Worm (Caenorhabditis elegans) whole organism, L2 larva: ENCODE data around the gene C02E7.6.
"Not testable (repeated sequence)": the region's sequence is repeated elsewhere in the genome, so short reads cannot be mapped to it uniquely, and the experiment has no call there.

Experiments
- C34F6.9 ChIP-seq: fragments of 150-350 bp; optimal IDR thresholded peaks from 2 replicates; lab custom pipeline; 2014; ENCODE audit warnings: missing biosample characterization, missing genetic modification characterization
- R02D3.7 ChIP-seq: fragments of 150-350 bp; optimal IDR thresholded peaks from 2 replicates; lab custom pipeline; 2014; ENCODE audit warnings: missing biosample characterization, missing genetic modification characterization
- Y55F3AM.14 ChIP-seq: fragments of 200-800 bp; sonication (Bioruptor generic); optimal IDR thresholded peaks from 2 replicates; lab custom pipeline; 2018; ENCODE audit warnings: mild to moderate bottlenecking, missing genetic modification characterization, missing compliant biosample characterization
- ZK546.5 ChIP-seq: sonication (generic microtip); optimal IDR thresholded peaks from 2 replicates; lab custom pipeline; 2017; ENCODE audit warnings: missing biosample characterization, missing genetic modification characterization
- ama-1 ChIP-seq: fragments of 150-350 bp; optimal IDR thresholded peaks from 2 replicates; lab custom pipeline; 2018; ENCODE audit warnings: inconsistent platforms
- ceh-16 ChIP-seq: fragments of 150-350 bp; optimal IDR thresholded peaks from 2 replicates; lab custom pipeline; 2014; ENCODE audit warnings: missing biosample characterization, missing genetic modification characterization
- ceh-82 ChIP-seq: fragments of 150-350 bp; optimal IDR thresholded peaks from 2 replicates; lab custom pipeline; 2014; ENCODE audit warnings: missing biosample characterization, missing genetic modification characterization
- crh-2 ChIP-seq: sonication (generic microtip); optimal IDR thresholded peaks from 2 replicates; lab custom pipeline; 2017; ENCODE audit warnings: missing biosample characterization, missing genetic modification characterization
- egl-27 ChIP-seq: sonication (generic microtip); optimal IDR thresholded peaks from 3 replicates; lab custom pipeline; 2017; ENCODE audit warnings: missing biosample characterization, missing genetic modification reagents, missing genetic modification characterization
- elt-1 ChIP-seq: fragments of 150-350 bp; optimal IDR thresholded peaks from 2 replicates; lab custom pipeline; 2014; ENCODE audit warnings: missing biosample characterization, missing genetic modification characterization
- elt-3 ChIP-seq: sonication (generic microtip); optimal IDR thresholded peaks from 2 replicates; lab custom pipeline; 2017; ENCODE audit warnings: missing biosample characterization, missing genetic modification characterization
- fos-1 ChIP-seq: fragments of 150-350 bp; optimal IDR thresholded peaks from 2 replicates; lab custom pipeline; 2014; ENCODE audit warnings: missing biosample characterization, missing genetic modification characterization
- gmeb-1 ChIP-seq: fragments of 150-350 bp; optimal IDR thresholded peaks from 2 replicates; lab custom pipeline; 2014; ENCODE audit warnings: missing biosample characterization, missing genetic modification characterization
- lin-11 ChIP-seq: fragments of 150-350 bp; sonication (generic microtip); optimal IDR thresholded peaks from 2 replicates; lab custom pipeline; 2014; ENCODE audit warnings: missing biosample characterization, missing genetic modification characterization, inconsistent platforms, mixed read lengths
- lin-13 ChIP-seq: fragments of 150-350 bp; optimal IDR thresholded peaks from 2 replicates; lab custom pipeline; 2014; ENCODE audit warnings: missing biosample characterization, missing genetic modification reagents, missing genetic modification characterization
- lin-39 ChIP-seq: fragments of 150-350 bp; optimal IDR thresholded peaks from 2 replicates; lab custom pipeline; 2014; ENCODE audit warnings: missing biosample characterization, missing genetic modification reagents, missing genetic modification characterization
- mbf-1 ChIP-seq: sonication (generic microtip); optimal IDR thresholded peaks from 2 replicates; lab custom pipeline; 2017; ENCODE audit warnings: missing biosample characterization, missing genetic modification characterization
- mdl-1 ChIP-seq, 2 experiments: fragments of 150-350 bp in 1 of 2; sonication (generic microtip) in 1 of 2; optimal IDR thresholded peaks; 2 replicates each; lab custom pipeline; 2017; ENCODE audit warnings: missing biosample characterization in 2 of 2, missing genetic modification characterization in 2 of 2
- nhr-10 ChIP-seq: sonication (generic microtip); optimal IDR thresholded peaks from 2 replicates; lab custom pipeline; 2017; ENCODE audit warnings: missing biosample characterization, missing genetic modification characterization
- nhr-11 ChIP-seq: fragments of 150-350 bp; optimal IDR thresholded peaks from 2 replicates; lab custom pipeline; 2014; ENCODE audit warnings: missing biosample characterization, missing genetic modification characterization
- nhr-12 ChIP-seq: fragments of 150-350 bp; optimal IDR thresholded peaks from 2 replicates; lab custom pipeline; 2014; ENCODE audit warnings: missing biosample characterization, missing genetic modification characterization
- nhr-129 ChIP-seq: fragments of 150-350 bp; optimal IDR thresholded peaks from 2 replicates; lab custom pipeline; 2014; ENCODE audit warnings: missing biosample characterization, missing genetic modification characterization
- nhr-21 ChIP-seq: fragments of 150-350 bp; optimal IDR thresholded peaks from 2 replicates; lab custom pipeline; 2014; ENCODE audit warnings: missing biosample characterization, missing genetic modification characterization
- nhr-237 ChIP-seq: fragments of 150-350 bp; optimal IDR thresholded peaks from 2 replicates; lab custom pipeline; 2014; ENCODE audit warnings: missing biosample characterization, missing genetic modification characterization
- nhr-25 ChIP-seq: fragments of 150-350 bp; sonication (generic microtip); optimal IDR thresholded peaks from 3 replicates; lab custom pipeline; 2014; ENCODE audit warnings: missing biosample characterization, missing genetic modification characterization
- nhr-6 ChIP-seq: fragments of 150-350 bp; optimal IDR thresholded peaks from 2 replicates; lab custom pipeline; 2014; ENCODE audit warnings: missing biosample characterization, missing genetic modification characterization
- sem-4 ChIP-seq: fragments of 150-350 bp; optimal IDR thresholded peaks from 2 replicates; lab custom pipeline; 2014; ENCODE audit warnings: missing biosample characterization, missing genetic modification reagents, missing genetic modification characterization
- skn-1 ChIP-seq: sonication (generic microtip); optimal IDR thresholded peaks from 2 replicates; lab custom pipeline; 2017; ENCODE audit warnings: missing biosample characterization, missing genetic modification characterization
- sma-3 ChIP-seq: sonication (generic microtip); optimal IDR thresholded peaks from 2 replicates; lab custom pipeline; 2016; ENCODE audit warnings: missing genetic modification reagents, missing genetic modification characterization, missing compliant biosample characterization
- sma-9 ChIP-seq, 2 experiments: fragments of 150-350 bp in 1 of 2; sonication (generic microtip) in 1 of 2; optimal IDR thresholded peaks; 2 replicates each; lab custom pipeline; 2014 to 2016; ENCODE audit warnings: missing genetic modification characterization in 2 of 2, mild to moderate bottlenecking in 1 of 2, missing biosample characterization in 1 of 2, missing compliant biosample characterization in 1 of 2, missing genetic modification reagents in 1 of 2, moderate library complexity in 1 of 2
- snpc-4 ChIP-seq: fragments of 150-350 bp; optimal IDR thresholded peaks from 2 replicates; lab custom pipeline; 2014; ENCODE audit warnings: missing biosample characterization, missing genetic modification characterization
- unc-39 ChIP-seq: fragments of 150-350 bp; optimal IDR thresholded peaks from 2 replicates; lab custom pipeline; 2014; ENCODE audit warnings: missing biosample characterization, missing genetic modification characterization
- unc-55 ChIP-seq: fragments of 150-350 bp; sonication (generic microtip); optimal IDR thresholded peaks from 3 replicates; lab custom pipeline; 2014; ENCODE audit warnings: missing biosample characterization, missing genetic modification reagents, missing genetic modification characterization
- unc-62 ChIP-seq: fragments of 150-350 bp; optimal IDR thresholded peaks from 2 replicates; lab custom pipeline; 2014; ENCODE audit warnings: missing biosample characterization, missing genetic modification reagents, missing genetic modification characterization
- zag-1 ChIP-seq: fragments of 150-350 bp; optimal IDR thresholded peaks from 2 replicates; lab custom pipeline; 2014; ENCODE audit warnings: missing biosample characterization, missing genetic modification characterization
- ztf-1 ChIP-seq: fragments of 200-800 bp; sonication (Bioruptor generic); conservative IDR thresholded peaks from 2 replicates; pipeline ENCODE4 v1.3.6; 2022; ENCODE audit warnings: missing genetic modification characterization, missing compliant biosample characterization
- ztf-11 ChIP-seq: sonication (generic microtip); optimal IDR thresholded peaks from 2 replicates; lab custom pipeline; 2017; ENCODE audit warnings: missing biosample characterization, missing genetic modification characterization
- ztf-4 ChIP-seq: fragments of 150-350 bp; optimal IDR thresholded peaks from 2 replicates; lab custom pipeline; 2014; ENCODE audit warnings: missing biosample characterization, missing genetic modification characterization

C02E7.6 gene

DNA sequence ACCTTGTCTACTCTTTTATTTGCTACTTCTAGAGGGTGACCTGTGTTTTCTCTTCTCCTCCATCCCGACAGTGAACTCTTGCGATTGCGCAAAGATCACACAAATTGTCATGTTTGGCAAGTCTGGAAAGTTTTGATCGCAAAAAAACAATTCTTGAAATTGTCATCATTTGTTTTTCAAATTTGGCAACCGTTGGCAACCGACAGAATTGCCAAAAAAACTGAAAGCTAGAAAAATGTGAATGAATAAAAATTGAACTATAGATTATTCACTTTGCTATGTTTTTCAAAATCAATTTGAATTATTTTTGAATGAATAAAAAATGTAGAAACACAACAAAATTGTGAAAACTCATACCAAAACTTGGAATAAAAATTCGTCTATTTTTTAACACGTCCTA, 24.0 kb upstream of the C02E7.6 start, which contains the start of gene ugt-11:
TSS of gene ugt-11 (minus strand) at position 101 of the 400 bp plus-strand sequence.
- TF ChIP-seq mbf-1 (tag; lab: Kevin White, UChicago), result no peak
- TF ChIP-seq fos-1 (tag; lab: Kevin White, UChicago), result no peak
- no peak for TF ChIP-seq sma-9 (GFP tag; optimal IDR thresholded peaks at IDR 0.05; lab: Kevin White, UChicago)
- no peak for TF ChIP-seq sma-9 (tag; optimal IDR thresholded peaks at IDR 0.05; lab: Kevin White, UChicago)
- no peak for TF ChIP-seq nhr-6 (tag; lab: Kevin White, UChicago)
- TF ChIP-seq nhr-129, result no peak
- no peak for TF ChIP-seq crh-2
- no peak for TF ChIP-seq snpc-4
- no peak for TF ChIP-seq R02D3.7 (tag; lab: Kevin White, UChicago)
- no peak for TF ChIP-seq unc-55 (GFP tag; lab: Kevin White, UChicago)
- no peak for TF ChIP-seq skn-1 (tag; lab: Kevin White, UChicago)
- no peak for TF ChIP-seq C34F6.9
- no peak for TF ChIP-seq unc-39 (tag; lab: Kevin White, UChicago)
- TF ChIP-seq lin-13 (GFP tag; lab: Kevin White, UChicago), result no peak

DNA sequence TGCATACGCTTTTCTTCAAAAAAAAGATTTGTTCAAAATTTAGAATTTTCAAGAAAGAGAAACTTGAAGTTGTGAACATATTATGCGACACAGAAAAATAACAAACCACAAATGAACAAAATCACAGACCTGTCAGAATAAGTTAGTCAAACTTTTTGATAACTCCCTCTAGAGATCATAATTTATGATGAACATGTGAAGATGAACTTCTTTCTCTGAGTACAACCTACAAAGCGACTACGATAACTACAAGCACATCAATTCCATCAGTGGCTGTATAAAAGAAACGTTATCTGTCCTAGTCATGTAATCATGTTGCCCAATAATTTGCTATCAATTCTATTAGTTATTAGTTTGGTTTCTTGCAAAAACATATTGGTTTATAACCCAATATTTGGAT, 23.3 kb upstream of the C02E7.6 start, which contains the start of gene ugt-9:
TSS of gene ugt-9 (plus strand) at position 305 of the 400 bp plus-strand sequence.
- TF ChIP-seq sma-3 (GFP tag; lab: Kevin White, UChicago) (peak; percentile 51), sma-9 (GFP tag; optimal IDR thresholded peaks at IDR 0.05; lab: Kevin White, UChicago) (peak; percentile 84), sma-9 (tag; optimal IDR thresholded peaks at IDR 0.05; lab: Kevin White, UChicago) (no peak), nhr-25 (tag; lab: Kevin White, UChicago) (peak; percentile 64), lin-11 (tag; lab: Kevin White, UChicago) (no peak)

DNA sequence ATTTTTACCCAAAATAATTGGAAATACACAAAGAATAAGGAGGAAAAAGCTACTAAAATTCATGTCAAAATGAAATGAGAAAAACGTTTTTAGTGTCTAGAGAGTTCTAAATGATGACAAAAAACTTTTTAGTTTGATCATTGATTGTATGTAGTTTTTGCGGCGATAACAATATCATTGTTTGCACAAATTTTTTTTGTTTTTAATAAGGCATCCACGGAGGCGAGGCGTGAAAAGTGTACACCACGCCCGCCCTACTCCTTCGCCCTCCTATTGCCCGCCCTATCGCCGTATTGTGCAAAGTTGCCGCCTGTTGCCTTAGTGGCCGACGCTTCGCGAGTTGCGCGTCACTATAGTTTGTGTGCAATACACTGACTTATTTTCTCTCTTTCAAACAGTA, 19.0 kb upstream of the C02E7.6 start, which contains the start of gene ugt-10:
TSS of gene ugt-10 (minus strand) at position 101 of the 400 bp plus-strand sequence.
- not testable (repeated sequence) for TF ChIP-seq crh-2; ZK546.5 (tag; lab: Kevin White, UChicago); elt-1 (tag; lab: Kevin White, UChicago)

DNA sequence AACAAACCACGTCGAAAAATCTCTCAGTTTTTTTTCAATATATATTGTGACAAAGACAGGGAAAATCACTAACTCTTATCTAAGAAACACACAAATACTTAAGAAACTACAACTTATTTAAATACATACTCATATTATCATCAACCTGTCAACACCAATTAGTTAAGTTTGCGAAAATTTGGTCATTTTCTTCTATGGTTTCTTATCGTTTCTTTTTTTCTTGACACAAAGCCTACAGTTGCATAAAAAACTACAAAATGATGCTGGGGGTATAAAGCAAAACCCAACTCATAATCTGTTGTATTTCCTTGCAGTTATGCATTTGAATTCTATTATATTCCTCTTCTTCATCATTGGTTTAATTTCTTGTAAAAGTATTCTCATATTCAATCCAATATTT, 17.9 kb upstream of the C02E7.6 start, which contains the start of gene ugt-67:
TSS of gene ugt-67 (plus strand) at position 301 of the 400 bp plus-strand sequence.
- no peak for TF ChIP-seq zag-1
- no peak for TF ChIP-seq lin-13 (GFP tag; lab: Kevin White, UChicago)
- TF ChIP-seq nhr-11 (tag; lab: Kevin White, UChicago), result no peak
- no peak for TF ChIP-seq sem-4 (tag; lab: Kevin White, UChicago)
- no peak for TF ChIP-seq ztf-11 (tag; lab: Kevin White, UChicago)
- TF ChIP-seq nhr-10 (tag; lab: Kevin White, UChicago), result no peak
- TF ChIP-seq crh-2, result no peak
- TF ChIP-seq nhr-237 (tag; lab: Kevin White, UChicago), result no peak
- no peak for TF ChIP-seq nhr-12 (tag; lab: Kevin White, UChicago)
- no peak for TF ChIP-seq ZK546.5 (tag; lab: Kevin White, UChicago)
- TF ChIP-seq Y55F3AM.14, result no peak
- no peak for TF ChIP-seq ceh-82 (tag; lab: Kevin White, UChicago)
- no peak for TF ChIP-seq lin-39 (tag; lab: Kevin White, UChicago)
- no peak for TF ChIP-seq snpc-4
- TF ChIP-seq ceh-16 (tag; lab: Kevin White, UChicago), result no peak
- TF ChIP-seq nhr-129, result no peak
- TF ChIP-seq unc-55 (GFP tag; lab: Kevin White, UChicago), result no peak
- no peak for TF ChIP-seq egl-27 (tag; lab: Kevin White, UChicago)
- no peak for TF ChIP-seq elt-3
- TF ChIP-seq nhr-21, result no peak

DNA sequence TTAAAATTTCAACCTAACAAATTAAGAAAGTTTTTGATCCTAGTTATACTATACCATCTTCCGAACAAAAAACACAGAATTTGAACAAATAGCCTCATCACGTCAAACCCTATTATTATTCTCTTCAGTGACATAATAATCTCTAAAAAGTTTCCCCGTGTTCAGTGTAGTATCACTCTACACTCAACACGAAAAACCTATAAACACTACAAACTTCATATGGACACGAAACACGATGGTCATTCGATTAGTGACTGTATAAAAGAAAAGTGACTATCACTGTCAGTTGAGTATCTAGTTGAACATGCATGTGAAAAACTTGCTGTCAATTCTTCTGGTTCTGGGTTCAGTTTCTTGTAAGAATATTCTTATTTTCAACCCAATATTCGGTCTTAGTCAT, 15.3 kb upstream of the C02E7.6 start, which contains the start of gene ugt-8:
TSS of gene ugt-8 (plus strand) at position 235 of the 400 bp plus-strand sequence.
- TF ChIP-seq R02D3.7 (tag; lab: Kevin White, UChicago) (no peak), nhr-25 (tag; lab: Kevin White, UChicago) (peak; percentile 3)

DNA sequence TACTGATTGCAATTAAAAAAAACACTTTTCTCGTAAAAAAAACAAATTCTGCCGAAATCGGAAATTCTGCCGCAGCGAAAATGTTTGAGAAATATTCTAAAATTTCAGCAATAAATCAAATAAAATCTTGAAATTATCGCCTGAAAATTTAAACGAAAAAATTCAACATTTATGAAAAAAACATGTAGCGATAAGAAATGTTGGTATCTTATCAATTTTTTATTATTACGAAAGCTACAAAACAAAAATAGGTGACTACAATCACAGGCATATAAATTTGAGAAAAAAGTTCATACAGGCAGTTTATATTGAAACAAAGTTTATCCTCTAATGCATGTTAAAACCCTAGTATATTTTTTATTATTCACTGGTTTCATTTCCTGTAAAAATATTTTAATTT, 13.1 kb upstream of the C02E7.6 start, which contains the start of gene ugt-14:
TSS of gene ugt-14 (plus strand) at position 301 of the 400 bp plus-strand sequence.
- TF ChIP-seq mdl-1 (tag; optimal IDR thresholded peaks at IDR 0.05; lab: Kevin White, UChicago), result no peak
- no peak for TF ChIP-seq nhr-6 (tag; lab: Kevin White, UChicago)
- no peak for TF ChIP-seq unc-62 (GFP tag; lab: Kevin White, UChicago)
- TF ChIP-seq ztf-1 (GFP tag; lab: Robert Waterston, UW), result no peak
- no peak for TF ChIP-seq ama-1 (lab: Kevin White, UChicago)
- no peak for TF ChIP-seq gmeb-1 (tag; lab: Kevin White, UChicago)
- no peak for TF ChIP-seq snpc-4
- no peak for TF ChIP-seq ceh-16 (tag; lab: Kevin White, UChicago)
- no peak for TF ChIP-seq ztf-4 (tag; lab: Kevin White, UChicago)
- TF ChIP-seq sem-4 (tag; lab: Kevin White, UChicago), result no peak
- TF ChIP-seq ztf-11 (tag; lab: Kevin White, UChicago), result no peak
- TF ChIP-seq, all 48 proteins: peak for 0
